Fruit fly (Drosophila melanogaster): ENCODE results near the gene CG10175.

DNA sequence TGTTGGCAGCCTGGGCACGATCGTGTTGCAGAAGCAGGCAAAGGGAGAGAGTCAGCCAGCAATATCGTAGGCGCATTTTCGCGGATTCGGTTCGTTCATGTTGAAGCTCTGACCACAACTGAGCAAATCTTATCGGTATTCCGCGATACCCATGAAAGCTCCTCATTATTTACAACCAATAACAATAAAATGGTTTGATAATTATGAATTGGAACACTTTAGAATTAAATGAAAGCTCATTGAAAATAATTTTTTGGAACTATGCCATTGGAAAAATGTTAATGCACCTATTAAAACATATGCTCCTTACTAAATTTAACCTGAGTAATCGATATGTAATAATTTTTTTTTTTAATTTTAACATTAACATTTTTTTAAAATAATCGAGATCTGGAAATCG lies 5.8 kb upstream of the CG10175 start, which contains the start of gene Ugt303B1:
- TF ChIP-seq vri (GFP tag; optimal IDR thresholded peaks at IDR 0.05) (no peak), dsx (GFP tag; optimal IDR thresholded peaks at IDR 0.05; ENCODE audit: poor library complexity, severe bottlenecking) (no peak), Eip78C (GFP tag) (no peak), Lpt (GFP tag; optimal IDR thresholded peaks at IDR 0.05) (no peak), CG8319 (GFP tag; optimal IDR thresholded peaks at IDR 0.05) (no peak)

All from whole organism, prepupa.